Fruit fly (Drosophila melanogaster) whole organism, pupa: ENCODE results near the gene La.
A peak's percentile ranks its signal among the peaks of the same experiment; 100 is the strongest.

Experiments used
- CG10348 ChIP-seq: fragments of 200-800 bp; sonication (Bioruptor generic); IDR thresholded peaks from 2 replicates; pipeline ENCODE4 v1.3.6; 2022; ENCODE audit warnings: missing biosample characterization, missing genetic modification characterization
- CG12605 ChIP-seq: fragments of 200-800 bp; sonication (Bioruptor generic); IDR thresholded peaks from 2 replicates; pipeline ENCODE4 v1.3.6; 2022; ENCODE audit warnings: missing biosample characterization, missing genetic modification characterization
- CG13204 ChIP-seq: fragments of 200-800 bp; sonication (Bioruptor generic); optimal IDR thresholded peaks from 2 replicates; lab custom pipeline; 2018; ENCODE audit warnings: missing biosample characterization, mild to moderate bottlenecking, missing genetic modification characterization, moderate library complexity
- CG14655 ChIP-seq: fragments of 200-800 bp; sonication (Bioruptor generic); optimal IDR thresholded peaks from 3 replicates; lab custom pipeline; 2017; ENCODE audit warnings: mild to moderate bottlenecking, missing biosample characterization, missing genetic modification reagents, missing genetic modification characterization
- CG15710 ChIP-seq: fragments of 200-800 bp; sonication (Bioruptor generic); optimal IDR thresholded peaks from 2 replicates; lab custom pipeline; 2018; ENCODE audit warnings: missing biosample characterization, mild to moderate bottlenecking, missing genetic modification characterization, moderate library complexity
- CG17806 ChIP-seq: fragments of 200-800 bp; sonication (Bioruptor generic); optimal IDR thresholded peaks from 2 replicates; lab custom pipeline; 2018; ENCODE audit warnings: missing biosample characterization, mild to moderate bottlenecking, missing genetic modification characterization, moderate library complexity
- CG32121 ChIP-seq: fragments of 200-800 bp; sonication (Bioruptor generic); IDR thresholded peaks from 2 replicates; pipeline ENCODE4 v1.3.6; 2022; ENCODE audit warnings: missing biosample characterization, missing genetic modification characterization
- CG34367 ChIP-seq: fragments of 200-800 bp; sonication (Bioruptor generic); optimal IDR thresholded peaks from 2 replicates; lab custom pipeline; 2018; ENCODE audit warnings: missing biosample characterization, mild to moderate bottlenecking, missing genetic modification characterization
- CG4496 ChIP-seq: fragments of 200-800 bp; sonication (Bioruptor generic); IDR thresholded peaks from 3 replicates; pipeline ENCODE4 v1.3.6; 2022; ENCODE audit warnings: missing biosample characterization, missing genetic modification characterization
- CG8159 ChIP-seq: fragments of 200-800 bp; sonication (Bioruptor generic); optimal IDR thresholded peaks from 3 replicates; lab custom pipeline; 2018; ENCODE audit warnings: missing biosample characterization, mild to moderate bottlenecking, missing genetic modification characterization, moderate library complexity
- CG8301 ChIP-seq: fragments of 200-800 bp; sonication (Bioruptor generic); optimal IDR thresholded peaks from 2 replicates; lab custom pipeline; 2018; ENCODE audit warnings: missing biosample characterization, mild to moderate bottlenecking, missing genetic modification characterization
- CG9948 ChIP-seq: fragments of 200-800 bp; sonication (Bioruptor generic); optimal IDR thresholded peaks from 2 replicates; lab custom pipeline; 2018; ENCODE audit warnings: missing biosample characterization, mild to moderate bottlenecking, missing genetic modification characterization, moderate library complexity
- D1 ChIP-seq: fragments of 200-800 bp; sonication (Bioruptor generic); optimal IDR thresholded peaks from 2 replicates; lab custom pipeline; 2018; ENCODE audit warnings: missing biosample characterization, mild to moderate bottlenecking, missing genetic modification characterization, moderate library complexity
- EcR ChIP-seq: fragments of 200-800 bp; sonication (Bioruptor generic); optimal IDR thresholded peaks from 3 replicates; lab custom pipeline; 2019; ENCODE audit warnings: missing biosample characterization, missing genetic modification characterization, mild to moderate bottlenecking, moderate library complexity, missing genetic modification reagents
- Ets98B ChIP-seq: fragments of 200-800 bp; sonication (Bioruptor generic); IDR thresholded peaks from 2 replicates; pipeline ENCODE4 v1.3.6; 2022; ENCODE audit warnings: missing biosample characterization, missing genetic modification characterization
- Pif1A ChIP-seq: fragments of 200-800 bp; sonication (Bioruptor generic); optimal IDR thresholded peaks from 3 replicates; lab custom pipeline; 2016; ENCODE audit warnings: missing biosample characterization, missing genetic modification characterization
- Pif1B ChIP-seq: fragments of 200-800 bp; sonication (Bioruptor generic); optimal IDR thresholded peaks from 3 replicates; lab custom pipeline; 2016; ENCODE audit warnings: missing biosample characterization, missing genetic modification characterization
- Snoo ChIP-seq: fragments of 200-800 bp; sonication (Bioruptor generic); optimal IDR thresholded peaks from 3 replicates; lab custom pipeline; 2017; ENCODE audit warnings: missing biosample characterization, mild to moderate bottlenecking, missing genetic modification characterization, inconsistent platforms
- fd96Ca ChIP-seq: fragments of 200-800 bp; sonication (Bioruptor generic); IDR thresholded peaks from 3 replicates; pipeline ENCODE4 v1.3.6; 2022; ENCODE audit warnings: missing biosample characterization, missing genetic modification characterization
- gl ChIP-seq: fragments of 200-800 bp; sonication (Bioruptor generic); optimal IDR thresholded peaks from 2 replicates; lab custom pipeline; 2018; ENCODE audit warnings: missing biosample characterization, mild to moderate bottlenecking, missing genetic modification characterization
- rn ChIP-seq: fragments of 200-800 bp; sonication (Bioruptor generic); IDR thresholded peaks from 2 replicates; pipeline ENCODE4 v1.3.6; 2022; ENCODE audit warnings: missing biosample characterization, missing genetic modification characterization

The La gene

DNA sequence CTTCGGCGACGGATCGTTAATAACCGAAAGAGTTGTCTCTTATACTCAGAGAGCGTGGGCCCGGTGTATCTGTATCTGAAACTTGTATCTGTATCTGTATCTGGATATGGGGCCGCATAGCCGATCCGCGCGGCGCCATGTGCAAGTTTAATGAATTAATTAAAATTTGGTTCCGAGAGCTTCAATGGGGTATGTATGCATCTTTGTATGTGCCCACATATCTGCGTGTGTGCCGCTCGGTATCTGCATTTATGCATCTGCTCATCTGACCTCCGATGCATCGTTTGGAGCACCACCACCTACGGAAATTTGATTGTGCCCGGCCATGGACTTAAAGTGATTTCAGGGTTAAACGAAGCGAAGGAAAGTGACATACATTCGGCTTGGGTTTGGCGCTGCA is 2.9 kb upstream of the La start:
- TF ChIP-seq CG13204 (GFP tag; lab: Kevin White, UChicago): no peak
- TF ChIP-seq CG8159: no peak
- no peak for TF ChIP-seq fd96Ca (GFP tag; lab: Robert Waterston, UW)
- no peak for TF ChIP-seq CG15710 (tag; lab: Kevin White, UChicago)
- TF ChIP-seq CG9948: no peak
- no peak for TF ChIP-seq Snoo (tag; lab: Kevin White, UChicago)
- no peak for TF ChIP-seq CG8301
- no peak for TF ChIP-seq CG4496 (GFP tag; lab: Robert Waterston, UW)
- TF ChIP-seq, all 21 proteins: peak for 0

dm6 chr2L:20352200-20352599 is 2.4 kb upstream of the La start:
- TF ChIP-seq EcR (GFP tag; lab: Kevin White, UChicago) (no peak), CG15710 (tag; lab: Kevin White, UChicago) (no peak), CG32121 (no peak), gl (tag; lab: Kevin White, UChicago) (no peak), CG17806 (tag; lab: Kevin White, UChicago) (no peak), Pif1B (no peak), rn (GFP tag; lab: Robert Waterston, UW) (no peak), CG12605 (no peak), D1 (tag; lab: Kevin White, UChicago) (no peak), Snoo (tag; lab: Kevin White, UChicago) (no peak)

- 0 out of 2 replicates have a peak, but pooled peaks have one; percentile 13 for TF ChIP-seq CG12605
- peak; percentile 43; the same call in 1 of the 2 replicates for TF ChIP-seq Ets98B (GFP tag; lab: Robert Waterston, UW)
- TF ChIP-seq CG34367 (tag; lab: Kevin White, UChicago): no peak
- no peak for TF ChIP-seq CG17806 (tag; lab: Kevin White, UChicago)
- peak; percentile 47 for TF ChIP-seq CG8301
- TF ChIP-seq CG10348 (GFP tag; lab: Robert Waterston, UW): no peak
- TF ChIP-seq fd96Ca (GFP tag; lab: Robert Waterston, UW): peak; percentile 49; the same call in 1 of the 3 replicates
- peak; percentile 52 for TF ChIP-seq CG32121
- TF ChIP-seq EcR (GFP tag; lab: Kevin White, UChicago): no peak
Measured at dm6 chr2L:20351723-20352122, 1.9 kb upstream of the La start.

- TF ChIP-seq CG8159 (no peak), CG12605 (no peak), CG8301 (no peak), CG32121 (no peak), rn (GFP tag; lab: Robert Waterston, UW) (no peak), Snoo (tag; lab: Kevin White, UChicago) (no peak), CG34367 (tag; lab: Kevin White, UChicago) (no peak), CG14655 (GFP tag; lab: Kevin White, UChicago) (no peak), gl (tag; lab: Kevin White, UChicago) (no peak), CG4496 (GFP tag; lab: Robert Waterston, UW) (no peak), Ets98B (GFP tag; lab: Robert Waterston, UW) (no peak)
Measured at dm6 chr2L:20341999-20342325, 7.8 kb downstream of the La start.

dm6 chr2L:20341211-20341998 is 8.4 kb downstream of the La start:
- no peak for TF ChIP-seq Pif1A (GFP tag; lab: Kevin White, UChicago)
- TF ChIP-seq CG15710 (tag; lab: Kevin White, UChicago): no peak
- no peak for TF ChIP-seq CG13204 (GFP tag; lab: Kevin White, UChicago)
- no peak for TF ChIP-seq CG34367 (tag; lab: Kevin White, UChicago)
- TF ChIP-seq CG12605: no peak
- no peak for TF ChIP-seq fd96Ca (GFP tag; lab: Robert Waterston, UW)
- no peak for TF ChIP-seq EcR (GFP tag; lab: Kevin White, UChicago)
- no peak for TF ChIP-seq CG9948
- no peak for TF ChIP-seq CG10348 (GFP tag; lab: Robert Waterston, UW)
- TF ChIP-seq Pif1B: no peak
- no peak for TF ChIP-seq CG4496 (GFP tag; lab: Robert Waterston, UW)
- TF ChIP-seq, all 21 proteins: peak for 0

dm6 chr2L:20340635-20341034 is 9.2 kb downstream of the La start:
- TF ChIP-seq Pif1B: peak; percentile 37
- peak; percentile 86 for TF ChIP-seq CG8301
- TF ChIP-seq CG32121: peak; percentile 83
- TF ChIP-seq rn (GFP tag; lab: Robert Waterston, UW): peak; percentile 69; the same call in 1 of the 2 replicates
- peak; percentile 92 for TF ChIP-seq CG4496 (GFP tag; lab: Robert Waterston, UW)
- no peak for TF ChIP-seq CG15710 (tag; lab: Kevin White, UChicago)
- TF ChIP-seq Pif1A (GFP tag; lab: Kevin White, UChicago): peak; percentile 73
- TF ChIP-seq CG8159: no peak
- TF ChIP-seq CG9948: peak; percentile 43
- TF ChIP-seq fd96Ca (GFP tag; lab: Robert Waterston, UW): peak; percentile 89
- no peak for TF ChIP-seq gl (tag; lab: Kevin White, UChicago)
- TF ChIP-seq CG14655 (GFP tag; lab: Kevin White, UChicago): peak; percentile 88
- no peak for TF ChIP-seq CG13204 (GFP tag; lab: Kevin White, UChicago)
- no peak; the same call in 1 of the 2 replicates for TF ChIP-seq CG10348 (GFP tag; lab: Robert Waterston, UW)
- peak; percentile 91 for TF ChIP-seq Ets98B (GFP tag; lab: Robert Waterston, UW)
- peak; percentile 66 for TF ChIP-seq CG12605
- peak; percentile 16 for TF ChIP-seq CG17806 (tag; lab: Kevin White, UChicago)
